Worm (Caenorhabditis elegans) whole organism, late embryonic: Measurements from ENCODE around the gene C05D9.9.

Source experiments
- C08G9.2 ChIP-seq: sonication (generic microtip); optimal IDR thresholded peaks from 2 replicates; lab custom pipeline; 2016; ENCODE audit warnings: mild to moderate bottlenecking, missing genetic modification characterization, moderate library complexity, missing compliant biosample characterization
- ama-1 ChIP-seq: fragments of 150-350 bp; optimal IDR thresholded peaks from 2 replicates; lab custom pipeline; 2014
- ets-4 ChIP-seq: sonication (generic microtip); optimal IDR thresholded peaks from 2 replicates; lab custom pipeline; 2016; ENCODE audit warnings: missing genetic modification characterization, missing compliant biosample characterization
- nfya-1 ChIP-seq: sonication (generic microtip); optimal IDR thresholded peaks from 2 replicates; lab custom pipeline; 2017; ENCODE audit warnings: missing genetic modification characterization, mild to moderate bottlenecking, missing compliant biosample characterization, antibody characterized with exemption, moderate library complexity
- pha-4 ChIP-seq: fragments of 150-350 bp; optimal IDR thresholded peaks from 2 replicates; lab custom pipeline; 2018; ENCODE audit warnings: missing biosample characterization, missing genetic modification reagents, missing genetic modification characterization
- ref-2 ChIP-seq: sonication (generic microtip); optimal IDR thresholded peaks from 2 replicates; lab custom pipeline; 2016; ENCODE audit warnings: missing genetic modification characterization, missing compliant biosample characterization
- syd-9 ChIP-seq: sonication (generic microtip); optimal IDR thresholded peaks from 2 replicates; lab custom pipeline; 2016; ENCODE audit warnings: mild to moderate bottlenecking, missing genetic modification characterization, moderate library complexity, missing compliant biosample characterization
- unc-86 ChIP-seq: sonication (generic microtip); optimal IDR thresholded peaks from 2 replicates; lab custom pipeline; 2016; ENCODE audit warnings: missing genetic modification characterization, missing compliant biosample characterization

DNA sequence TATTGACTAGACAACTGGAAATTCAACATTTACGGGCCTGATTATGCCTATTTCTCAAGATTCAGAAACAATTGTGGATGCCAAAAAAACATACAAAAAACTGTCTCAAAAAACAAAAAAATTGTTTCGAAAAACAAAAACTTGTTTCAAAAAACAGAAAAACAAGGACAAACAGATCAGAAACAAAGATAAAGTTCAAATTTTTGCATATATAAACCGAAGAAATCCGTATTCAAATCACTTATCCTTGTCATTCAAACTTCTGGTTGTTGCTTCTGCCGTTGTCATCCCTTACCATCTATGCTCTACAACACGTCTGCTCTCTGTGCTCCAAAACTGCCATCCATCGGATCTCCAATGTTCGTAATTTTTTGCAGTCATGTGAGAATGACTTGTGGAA lies 30.6 kb upstream of the C05D9.9 start, which contains the start of gene R193.1:
- no peak for TF ChIP-seq syd-9 (tag; lab: Kevin White, UChicago)
- no peak for TF ChIP-seq ref-2
- no peak for TF ChIP-seq ets-4 (tag; lab: Kevin White, UChicago)
- TF ChIP-seq unc-86 (tag; lab: Kevin White, UChicago) = no peak
- no peak for TF ChIP-seq pha-4
- no peak for TF ChIP-seq C08G9.2
- TF ChIP-seq nfya-1 (tag; lab: Kevin White, UChicago) = no peak
- TF ChIP-seq ama-1 (lab: Kevin White, UChicago) = no peak
